Worm (Caenorhabditis elegans) whole organism, L3 larva: ENCODE measurements around the gene sdf-9.

ENCODE experiments used
- R02D3.7 ChIP-seq: fragments of 150-350 bp; optimal IDR thresholded peaks from 2 replicates; lab custom pipeline; 2014; ENCODE audit warnings: missing biosample characterization, missing genetic modification characterization
- ZK546.5 ChIP-seq: sonication (generic microtip); optimal IDR thresholded peaks from 2 replicates; lab custom pipeline; 2017; ENCODE audit warnings: missing biosample characterization, missing genetic modification characterization
- aly-2 ChIP-seq: fragments of 150-350 bp; optimal IDR thresholded peaks from 2 replicates; lab custom pipeline; 2014; ENCODE audit warnings: missing biosample characterization, missing genetic modification characterization
- ama-1 ChIP-seq: fragments of 150-350 bp; optimal IDR thresholded peaks from 2 replicates; lab custom pipeline; 2018
- ceh-16 ChIP-seq: sonication (generic microtip); optimal IDR thresholded peaks from 2 replicates; lab custom pipeline; 2017; ENCODE audit warnings: missing biosample characterization, missing genetic modification characterization
- ceh-28 ChIP-seq: fragments of 150-350 bp; optimal IDR thresholded peaks from 2 replicates; lab custom pipeline; 2014; ENCODE audit warnings: missing biosample characterization, missing genetic modification reagents, missing genetic modification characterization
- ceh-82 ChIP-seq: fragments of 150-350 bp; optimal IDR thresholded peaks from 2 replicates; lab custom pipeline; 2014; ENCODE audit warnings: missing biosample characterization, missing genetic modification characterization
- ceh-9 ChIP-seq: sonication (generic microtip); optimal IDR thresholded peaks from 2 replicates; lab custom pipeline; 2018; ENCODE audit warnings: missing biosample characterization, missing genetic modification characterization
- daf-12 ChIP-seq: fragments of 150-350 bp; optimal IDR thresholded peaks from 2 replicates; lab custom pipeline; 2014; ENCODE audit warnings: missing biosample characterization, missing genetic modification reagents, missing genetic modification characterization
- egl-27 ChIP-seq: sonication (generic microtip); optimal IDR thresholded peaks from 4 replicates; lab custom pipeline; 2017; ENCODE audit warnings: missing biosample characterization, missing genetic modification reagents, missing genetic modification characterization
- elt-1 ChIP-seq: fragments of 150-350 bp; optimal IDR thresholded peaks from 2 replicates; lab custom pipeline; 2014; ENCODE audit warnings: missing biosample characterization, missing genetic modification characterization
- elt-2 ChIP-seq: sonication (generic microtip); optimal IDR thresholded peaks from 2 replicates; lab custom pipeline; 2016; ENCODE audit warnings: missing genetic modification reagents, mild to moderate bottlenecking, missing genetic modification characterization, missing compliant biosample characterization
- eor-1 ChIP-seq, 2 experiments: fragments of 150-350 bp; optimal IDR thresholded peaks; 2 replicates each; lab custom pipeline; 2014 to 2018; ENCODE audit warnings: missing biosample characterization in 2 of 2, missing genetic modification characterization in 2 of 2
- fkh-2 ChIP-seq: fragments of 150-350 bp; optimal IDR thresholded peaks from 2 replicates; lab custom pipeline; 2014; ENCODE audit warnings: missing biosample characterization, missing genetic modification reagents, missing genetic modification characterization
- fos-1 ChIP-seq: fragments of 150-350 bp; optimal IDR thresholded peaks from 2 replicates; lab custom pipeline; 2014; ENCODE audit warnings: missing biosample characterization, missing genetic modification characterization
- hmg-11 ChIP-seq: sonication (generic microtip); optimal IDR thresholded peaks from 2 replicates; lab custom pipeline; 2016; ENCODE audit warnings: missing genetic modification characterization, missing compliant biosample characterization
- lin-15B ChIP-seq: fragments of 150-350 bp; optimal IDR thresholded peaks from 2 replicates; lab custom pipeline; 2014; ENCODE audit warnings: missing biosample characterization, missing genetic modification characterization
- lin-39 ChIP-seq: fragments of 150-350 bp; optimal IDR thresholded peaks from 2 replicates; lab custom pipeline; 2018; ENCODE audit warnings: missing biosample characterization, missing genetic modification reagents, missing genetic modification characterization
- mdl-1 ChIP-seq: fragments of 150-350 bp; optimal IDR thresholded peaks from 2 replicates; lab custom pipeline; 2014; ENCODE audit warnings: missing biosample characterization, missing genetic modification characterization
- mml-1 ChIP-seq: fragments of 150-350 bp; sonication (generic microtip); optimal IDR thresholded peaks from 3 replicates; lab custom pipeline; 2014; ENCODE audit warnings: missing biosample characterization, missing genetic modification characterization
- nhr-11 ChIP-seq: fragments of 150-350 bp; optimal IDR thresholded peaks from 2 replicates; lab custom pipeline; 2014; ENCODE audit warnings: missing biosample characterization, missing genetic modification characterization
- nhr-23 ChIP-seq: fragments of 150-350 bp; optimal IDR thresholded peaks from 2 replicates; lab custom pipeline; 2014; ENCODE audit warnings: missing biosample characterization, missing genetic modification reagents, missing genetic modification characterization
- nhr-237 ChIP-seq: fragments of 150-350 bp; optimal IDR thresholded peaks from 2 replicates; lab custom pipeline; 2014; ENCODE audit warnings: missing biosample characterization, missing genetic modification characterization
- nhr-43 ChIP-seq: sonication (generic microtip); optimal IDR thresholded peaks from 2 replicates; lab custom pipeline; 2016; ENCODE audit warnings: mild to moderate bottlenecking, missing genetic modification characterization, missing compliant biosample characterization; ENCODE audit not compliant: poor library complexity, severe bottlenecking
- nhr-67 ChIP-seq: fragments of 150-350 bp; optimal IDR thresholded peaks from 2 replicates; lab custom pipeline; 2014; ENCODE audit warnings: missing biosample characterization, missing genetic modification characterization
- nhr-76 ChIP-seq: fragments of 150-350 bp; sonication (generic microtip); optimal IDR thresholded peaks from 5 replicates; lab custom pipeline; 2014; ENCODE audit warnings: missing biosample characterization, missing genetic modification characterization
- nhr-77 ChIP-seq: fragments of 150-350 bp; optimal IDR thresholded peaks from 2 replicates; lab custom pipeline; 2014; ENCODE audit warnings: missing biosample characterization, missing genetic modification characterization
- pha-4 ChIP-seq: fragments of 150-350 bp; optimal IDR thresholded peaks from 2 replicates; lab custom pipeline; 2014; ENCODE audit warnings: missing biosample characterization, missing genetic modification reagents, missing genetic modification characterization
- pqm-1 ChIP-seq: fragments of 150-350 bp; optimal IDR thresholded peaks from 2 replicates; lab custom pipeline; 2017; ENCODE audit warnings: missing biosample characterization, missing genetic modification characterization, inconsistent platforms
- skn-1 ChIP-seq: fragments of 150-350 bp; optimal IDR thresholded peaks from 2 replicates; lab custom pipeline; 2014; ENCODE audit warnings: missing biosample characterization, missing genetic modification characterization
- unc-39 ChIP-seq: sonication (generic microtip); optimal IDR thresholded peaks from 4 replicates; lab custom pipeline; 2017; ENCODE audit warnings: missing biosample characterization, missing genetic modification characterization
- unc-62 ChIP-seq: fragments of 150-350 bp; sonication (generic microtip); optimal IDR thresholded peaks from 4 replicates; lab custom pipeline; 2014; ENCODE audit warnings: missing biosample characterization, missing genetic modification reagents, missing genetic modification characterization
- zag-1 ChIP-seq: fragments of 150-350 bp; optimal IDR thresholded peaks from 2 replicates; lab custom pipeline; 2014; ENCODE audit warnings: missing biosample characterization, missing genetic modification characterization
- ztf-4 ChIP-seq: fragments of 150-350 bp; optimal IDR thresholded peaks from 2 replicates; lab custom pipeline; 2014; ENCODE audit warnings: missing biosample characterization, missing genetic modification characterization

Gene sdf-9

ce11 chrV:20807038-20807437 lies 9.0 kb downstream of the sdf-9 start, which contains the start of gene Y44A6D.6:
TSS of gene Y44A6D.6 (plus strand) at chrV:20807338.
- TF ChIP-seq pqm-1, result no peak
- TF ChIP-seq ama-1 (lab: Kevin White, UChicago), result no peak
- no peak for TF ChIP-seq aly-2 (tag; lab: Kevin White, UChicago)
- no peak for TF ChIP-seq ZK546.5
- no peak for TF ChIP-seq lin-39
- TF ChIP-seq lin-15B (tag; lab: Kevin White, UChicago), result no peak
- TF ChIP-seq mml-1 (tag; lab: Kevin White, UChicago), result no peak
- TF ChIP-seq skn-1 (tag; lab: Kevin White, UChicago), result no peak

ce11 chrV:20813646-20814045 lies 15.6 kb downstream of the sdf-9 start:
- TF ChIP-seq elt-1 (tag; lab: Kevin White, UChicago) (no peak), eor-1 (tag; optimal IDR thresholded peaks at IDR 0.05; lab: Kevin White, UChicago) (no peak), unc-39 (tag; lab: Kevin White, UChicago) (no peak), nhr-11 (tag; lab: Kevin White, UChicago) (no peak), ceh-9 (no peak), pqm-1 (no peak)
- TF ChIP-seq, all 47 proteins: peak for 0

ce11 chrV:20814424-20814823 lies 16.4 kb downstream of the sdf-9 start, which contains the start of gene Y44A6D.7:
TSS of gene Y44A6D.7 (plus strand) at chrV:20814724.
- TF ChIP-seq nhr-11 (tag; lab: Kevin White, UChicago) (no peak), nhr-77 (tag; lab: Kevin White, UChicago) (no peak), pha-4 (tag; lab: Kevin White, UChicago) (no peak)
- TF ChIP-seq, all 47 proteins: peak for 0

- TF ChIP-seq mdl-1 (tag; lab: Kevin White, UChicago) (no peak), hmg-11 (tag; lab: Kevin White, UChicago) (no peak), nhr-43 (no peak), ceh-9 (no peak), ama-1 (lab: Kevin White, UChicago) (no peak), elt-2 (tag; lab: Kevin White, UChicago) (no peak), unc-62 (GFP tag; lab: Kevin White, UChicago) (no peak), ceh-28 (tag; lab: Kevin White, UChicago) (no peak), pha-4 (tag; lab: Kevin White, UChicago) (no peak), fkh-2 (tag; lab: Kevin White, UChicago) (no peak), ceh-82 (tag; lab: Kevin White, UChicago) (no peak), nhr-23 (no peak)
These were observed 17.8 kb downstream of the sdf-9 start, which contains the start of gene sshk-1 for ce11 chrV:20815842-20816241. TSS of gene sshk-1 (plus strand) at chrV:20816142.

ce11 chrV:20820033-20820432 lies 22.0 kb downstream of the sdf-9 start, which contains the start of gene T03D8.6:
TSS of gene T03D8.6 (minus strand) at chrV:20820330.
- no peak for TF ChIP-seq zag-1
- no peak for TF ChIP-seq ceh-9
- no peak for TF ChIP-seq nhr-237 (tag; lab: Kevin White, UChicago)
- TF ChIP-seq ceh-28 (tag; lab: Kevin White, UChicago), result no peak
- TF ChIP-seq, all 47 proteins: peak for 0

- TF ChIP-seq ztf-4, result no peak
- no peak for TF ChIP-seq ZK546.5
- TF ChIP-seq R02D3.7 (tag; lab: Kevin White, UChicago), result no peak
- TF ChIP-seq ceh-16 (tag; lab: Kevin White, UChicago), result no peak
- TF ChIP-seq ama-1 (lab: Kevin White, UChicago), result no peak
- TF ChIP-seq, all 47 proteins: peak for 0
These were observed 27.1 kb downstream of the sdf-9 start, which contains the start of the genes gcy-22 and grl-14 for ce11 chrV:20824962-20825609. TSS of gene gcy-22 (minus strand) at chrV:20825062. TSS of gene grl-14 (plus strand) at chrV:20825559.

ce11 chrV:20826618-20827017 lies 28.6 kb downstream of the sdf-9 start:
- TF ChIP-seq egl-27 (no peak), lin-39 (no peak), nhr-67 (tag; lab: Kevin White, UChicago) (no peak), eor-1 (tag; optimal IDR thresholded peaks at IDR 0.05; lab: Kevin White, UChicago) (no peak), nhr-77 (tag; lab: Kevin White, UChicago) (no peak), aly-2 (tag; lab: Kevin White, UChicago) (no peak), nhr-76 (no peak), fos-1 (tag; lab: Kevin White, UChicago) (no peak), daf-12 (tag; lab: Kevin White, UChicago) (no peak)
